Fruit fly (Drosophila melanogaster): ENCODE measurements around the gene kek5.
A peak's percentile ranks its signal among the peaks of the same experiment; 100 is the strongest.

kek5 gene

DNA sequence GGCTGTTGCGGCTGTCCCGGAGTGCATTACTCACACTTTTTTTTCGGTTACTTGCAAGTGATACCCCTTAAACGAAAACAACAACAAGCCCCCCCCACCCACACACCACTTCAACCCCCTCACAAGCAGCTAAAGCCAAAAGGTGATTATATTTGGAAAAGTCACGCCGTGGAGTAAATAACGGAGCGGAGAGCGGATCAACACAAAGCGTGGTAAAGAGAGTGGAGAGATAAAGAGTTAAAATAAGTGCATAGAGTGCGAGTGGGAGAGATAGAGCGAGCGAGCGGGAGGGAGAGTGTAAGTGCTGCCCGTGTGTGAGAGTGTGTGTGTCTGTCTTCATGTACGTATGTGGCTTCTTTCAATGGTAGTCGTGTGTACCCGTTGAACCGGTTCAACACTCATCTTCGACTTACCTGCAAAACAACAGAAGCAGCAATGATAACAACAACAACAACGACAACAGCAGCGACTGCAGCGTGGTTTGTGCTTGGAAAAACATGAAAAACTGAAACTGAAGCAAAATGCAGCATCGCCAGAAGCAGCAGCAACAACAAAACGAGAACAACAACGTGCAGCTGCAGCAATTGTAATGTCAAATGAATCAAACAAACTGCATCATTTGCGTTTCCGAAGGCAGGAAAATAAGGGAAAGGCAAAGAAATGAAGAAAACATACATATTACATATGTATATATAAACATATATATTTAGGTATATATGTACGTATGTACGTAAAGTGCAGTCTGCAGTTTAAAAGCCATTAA lies 642 bp downstream of the kek5 start:
- TF ChIP-seq CG7101 (tag; optimal IDR thresholded peaks at IDR 0.05) (no peak), CG14711 (tag; optimal IDR thresholded peaks at IDR 0.05) (no peak), toe (GFP tag; optimal IDR thresholded peaks at IDR 0.05) (no peak), cnc (optimal IDR thresholded peaks at IDR 0.05) (no peak), CG11617 (GFP tag; optimal IDR thresholded peaks at IDR 0.05) (no peak), ovo (GFP tag; optimal IDR thresholded peaks at IDR 0.05) (peak; percentile 79), Crg-1 (GFP tag; optimal IDR thresholded peaks at IDR 0.05) (no peak), CG7045 (GFP tag; optimal IDR thresholded peaks at IDR 0.05) (no peak), pad (GFP tag; optimal IDR thresholded peaks at IDR 0.05) (peak; percentile 78), bab1 (GFP tag; optimal IDR thresholded peaks at IDR 0.05) (no peak), CG1620 (GFP tag; optimal IDR thresholded peaks at IDR 0.05) (no peak), CG5204 (GFP tag; optimal IDR thresholded peaks at IDR 0.05) (no peak), cic (GFP tag; optimal IDR thresholded peaks at IDR 0.05) (no peak), Mnt (GFP tag; optimal IDR thresholded peaks at IDR 0.05) (peak; percentile 20), CG12768 (GFP tag; optimal IDR thresholded peaks at IDR 0.05) (no peak), Hr96 (GFP tag; optimal IDR thresholded peaks at IDR 0.05) (no peak), tj (GFP tag; optimal IDR thresholded peaks at IDR 0.05) (peak; percentile 94), kay (GFP tag; ENCODE audit: borderline replicate concordance) (no peak), Clk (GFP tag; optimal IDR thresholded peaks at IDR 0.05) (no peak), CG33017 (tag; optimal IDR thresholded peaks at IDR 0.05) (no peak)

DNA sequence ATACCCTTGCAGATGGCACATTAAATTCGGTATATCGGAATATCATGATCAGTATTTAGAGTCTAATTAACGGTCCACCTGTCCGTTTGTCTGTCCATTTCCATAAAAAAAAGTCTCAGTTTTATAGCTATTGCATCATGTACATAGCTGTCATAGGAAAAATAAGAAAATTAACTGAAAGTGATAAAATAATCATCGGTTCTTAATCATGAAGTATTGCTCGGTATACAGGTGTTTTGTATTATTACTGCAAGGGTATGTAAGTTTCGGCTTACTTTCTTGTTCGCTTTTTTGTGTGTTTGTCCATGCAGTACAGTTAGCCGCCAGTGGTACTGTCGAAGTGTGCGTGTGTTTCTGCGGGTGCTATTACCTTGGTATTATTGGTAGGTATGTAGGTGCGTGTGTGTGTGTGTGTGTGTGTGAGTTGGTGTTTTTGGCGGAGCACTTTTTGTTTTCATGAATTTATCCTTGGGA lies 1.7 kb downstream of the kek5 start:
- TF ChIP-seq CG1620 (GFP tag; optimal IDR thresholded peaks at IDR 0.05), result no peak
- no peak for TF ChIP-seq Crg-1 (GFP tag; optimal IDR thresholded peaks at IDR 0.05)
- peak; percentile 32 for TF ChIP-seq ovo (GFP tag; optimal IDR thresholded peaks at IDR 0.05)
- no peak for TF ChIP-seq cnc (optimal IDR thresholded peaks at IDR 0.05)
- no peak for TF ChIP-seq Clk (GFP tag; optimal IDR thresholded peaks at IDR 0.05)
- TF ChIP-seq CG7045 (GFP tag; optimal IDR thresholded peaks at IDR 0.05), result no peak
- no peak for TF ChIP-seq cic (GFP tag; optimal IDR thresholded peaks at IDR 0.05)
- TF ChIP-seq toe (GFP tag; optimal IDR thresholded peaks at IDR 0.05), result no peak
- TF ChIP-seq CG12768 (GFP tag; optimal IDR thresholded peaks at IDR 0.05), result no peak
- TF ChIP-seq CG7101 (tag; optimal IDR thresholded peaks at IDR 0.05), result no peak
- TF ChIP-seq bab1 (GFP tag; optimal IDR thresholded peaks at IDR 0.05), result peak; percentile 37
- no peak for TF ChIP-seq Mnt (GFP tag; optimal IDR thresholded peaks at IDR 0.05)
- TF ChIP-seq Hr96 (GFP tag; optimal IDR thresholded peaks at IDR 0.05), result no peak
- no peak for TF ChIP-seq kay (GFP tag; ENCODE audit: borderline replicate concordance)
- TF ChIP-seq CG11617 (GFP tag; optimal IDR thresholded peaks at IDR 0.05), result no peak
- TF ChIP-seq CG14711 (tag; optimal IDR thresholded peaks at IDR 0.05), result no peak
- TF ChIP-seq CG33017 (tag; optimal IDR thresholded peaks at IDR 0.05), result no peak
- no peak for TF ChIP-seq tj (GFP tag; optimal IDR thresholded peaks at IDR 0.05)
- TF ChIP-seq pad (GFP tag; optimal IDR thresholded peaks at IDR 0.05), result peak; percentile 44
- no peak for TF ChIP-seq CG5204 (GFP tag; optimal IDR thresholded peaks at IDR 0.05)

DNA sequence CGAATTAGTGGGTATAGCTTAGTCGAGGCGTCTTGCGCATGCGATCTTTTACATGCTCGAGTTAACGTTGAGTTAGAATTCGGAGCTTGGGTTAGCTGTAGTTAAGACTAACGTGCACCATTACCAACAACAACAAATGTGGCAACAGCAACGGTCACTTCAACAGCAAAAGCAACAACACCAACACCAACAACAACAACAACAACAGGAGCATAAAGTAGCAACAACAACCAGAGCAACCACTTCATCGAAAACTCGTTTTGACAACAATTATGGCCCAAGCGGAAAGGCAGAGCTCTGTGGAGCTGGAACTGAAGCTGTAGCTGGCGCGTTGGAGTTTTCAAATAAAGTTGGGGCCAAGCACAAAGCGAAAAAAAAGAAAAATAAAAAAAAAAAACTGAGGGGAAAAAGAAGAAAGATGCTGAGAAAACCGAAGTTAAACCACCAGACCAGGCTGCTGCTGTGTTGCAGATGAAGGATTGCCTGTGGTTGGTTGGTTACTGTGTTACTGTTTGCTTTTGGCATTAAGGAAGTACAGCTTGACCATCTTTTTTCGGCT lies 6.0 kb downstream of the kek5 start:
- TF ChIP-seq CG7045 (GFP tag; optimal IDR thresholded peaks at IDR 0.05), result no peak
- TF ChIP-seq CG33017 (tag; optimal IDR thresholded peaks at IDR 0.05), result no peak
- TF ChIP-seq toe (GFP tag; optimal IDR thresholded peaks at IDR 0.05), result no peak
- no peak for TF ChIP-seq Clk (GFP tag; optimal IDR thresholded peaks at IDR 0.05)
- TF ChIP-seq kay (GFP tag; ENCODE audit: borderline replicate concordance), result no peak
- TF ChIP-seq ovo (GFP tag; optimal IDR thresholded peaks at IDR 0.05), result no peak
- TF ChIP-seq cic (GFP tag; optimal IDR thresholded peaks at IDR 0.05), result no peak
- TF ChIP-seq pad (GFP tag; optimal IDR thresholded peaks at IDR 0.05), result no peak
- no peak for TF ChIP-seq CG14711 (tag; optimal IDR thresholded peaks at IDR 0.05)
- TF ChIP-seq CG11617 (GFP tag; optimal IDR thresholded peaks at IDR 0.05), result no peak
- no peak for TF ChIP-seq CG5204 (GFP tag; optimal IDR thresholded peaks at IDR 0.05)

DNA sequence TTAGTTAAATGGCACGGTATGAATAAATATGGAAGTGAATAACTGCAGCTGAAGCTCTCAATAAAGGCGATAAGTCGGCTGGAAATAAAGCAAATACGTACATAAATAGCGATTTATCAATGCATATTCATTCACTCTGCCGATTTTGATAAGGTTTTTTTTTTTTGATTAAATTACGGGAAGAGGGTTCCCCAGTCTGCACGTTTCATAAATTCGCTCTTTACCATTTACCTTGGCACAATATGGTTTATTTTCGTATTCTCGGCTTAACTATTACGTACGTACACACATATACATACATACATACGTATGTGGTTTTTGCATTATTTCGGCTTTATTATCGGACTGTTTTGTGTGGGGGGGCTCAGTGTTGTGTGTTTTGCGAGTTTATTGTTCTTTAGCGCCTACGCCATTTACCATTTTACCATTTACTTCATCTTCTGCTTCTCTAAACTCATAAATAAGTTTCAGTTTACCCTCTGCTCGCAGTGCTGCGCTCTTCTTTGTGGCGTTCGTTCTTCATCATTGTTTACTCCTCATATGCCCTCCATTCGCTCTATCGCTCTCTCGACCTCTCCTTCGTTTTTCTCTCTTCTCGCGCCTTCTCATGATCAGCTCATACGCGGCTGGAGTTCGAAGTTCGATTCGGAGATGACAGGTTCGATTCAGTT lies 7.9 kb downstream of the kek5 start:
- TF ChIP-seq tj (GFP tag; optimal IDR thresholded peaks at IDR 0.05) (peak; percentile 26), cic (GFP tag; optimal IDR thresholded peaks at IDR 0.05) (no peak), Crg-1 (GFP tag; optimal IDR thresholded peaks at IDR 0.05) (no peak), kay (GFP tag; ENCODE audit: borderline replicate concordance) (peak; percentile 10), CG1620 (GFP tag; optimal IDR thresholded peaks at IDR 0.05) (no peak), pad (GFP tag; optimal IDR thresholded peaks at IDR 0.05) (peak; percentile 11)

DNA sequence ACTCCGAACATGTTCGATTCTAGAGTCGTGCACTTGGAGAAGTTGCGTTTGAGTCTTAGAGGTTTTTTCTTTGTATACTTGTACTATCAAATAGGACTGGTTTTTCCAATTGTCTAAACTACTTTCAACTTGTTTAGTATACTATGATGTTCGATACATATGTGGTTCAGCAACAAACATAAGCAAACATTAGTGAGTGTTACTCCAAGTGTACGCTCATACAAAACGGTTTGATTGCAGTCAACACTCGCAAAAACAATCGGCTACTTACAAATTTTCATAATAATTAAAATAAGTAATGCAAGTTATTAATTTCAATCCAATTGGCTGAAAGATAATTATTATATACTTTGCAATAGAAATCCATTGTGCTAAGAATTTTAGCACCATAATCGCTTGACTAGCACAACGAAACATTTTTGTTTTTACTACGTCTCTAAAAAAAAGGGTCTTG lies 8.5 kb downstream of the kek5 start:
- TF ChIP-seq bab1 (GFP tag; optimal IDR thresholded peaks at IDR 0.05), result peak; percentile 44
- TF ChIP-seq CG5204 (GFP tag; optimal IDR thresholded peaks at IDR 0.05), result no peak
- TF ChIP-seq CG14711 (tag; optimal IDR thresholded peaks at IDR 0.05), result peak; percentile 35
- TF ChIP-seq kay (GFP tag; ENCODE audit: borderline replicate concordance), result no peak
- TF ChIP-seq pad (GFP tag; optimal IDR thresholded peaks at IDR 0.05), result no peak
- TF ChIP-seq Clk (GFP tag; optimal IDR thresholded peaks at IDR 0.05), result no peak
- TF ChIP-seq CG7101 (tag; optimal IDR thresholded peaks at IDR 0.05), result peak; percentile 8

DNA sequence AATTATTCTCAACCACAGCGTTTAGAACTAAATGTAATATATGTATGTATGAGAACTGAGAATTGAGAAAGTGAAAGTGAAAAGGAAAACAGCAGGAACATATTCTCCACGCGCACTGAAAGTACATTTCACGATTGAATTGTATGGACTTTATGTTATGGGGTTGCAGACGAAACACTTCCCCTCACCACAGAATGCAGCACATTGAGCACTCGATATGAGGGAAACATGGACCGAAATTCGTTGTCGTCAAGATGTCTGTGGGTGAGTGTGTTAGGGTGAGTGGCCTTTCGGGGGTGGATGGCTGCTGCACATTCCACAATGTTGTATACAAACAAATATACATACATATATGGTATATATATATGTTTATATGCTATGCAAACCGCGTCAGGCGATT lies 11.1 kb downstream of the kek5 start:
- no peak for TF ChIP-seq tj (GFP tag; optimal IDR thresholded peaks at IDR 0.05)
- no peak for TF ChIP-seq Clk (GFP tag; optimal IDR thresholded peaks at IDR 0.05)
- TF ChIP-seq toe (GFP tag; optimal IDR thresholded peaks at IDR 0.05), result no peak
- TF ChIP-seq cnc (optimal IDR thresholded peaks at IDR 0.05), result no peak
- no peak for TF ChIP-seq CG1620 (GFP tag; optimal IDR thresholded peaks at IDR 0.05)
- TF ChIP-seq CG11617 (GFP tag; optimal IDR thresholded peaks at IDR 0.05), result no peak
- no peak for TF ChIP-seq CG7045 (GFP tag; optimal IDR thresholded peaks at IDR 0.05)
- no peak for TF ChIP-seq kay (GFP tag; ENCODE audit: borderline replicate concordance)
- no peak for TF ChIP-seq bab1 (GFP tag; optimal IDR thresholded peaks at IDR 0.05)
- no peak for TF ChIP-seq Hr96 (GFP tag; optimal IDR thresholded peaks at IDR 0.05)
- no peak for TF ChIP-seq Mnt (GFP tag; optimal IDR thresholded peaks at IDR 0.05)
- no peak for TF ChIP-seq pad (GFP tag; optimal IDR thresholded peaks at IDR 0.05)

Data from whole organism, adult.